Fruit fly (Drosophila melanogaster): Measurements from ENCODE around the gene Nufip.

- TF ChIP-seq Dip2 (GFP tag; IDR thresholded peaks at IDR 0.05) (no peak), fd102C (GFP tag; optimal IDR thresholded peaks at IDR 0.05) (no peak), CG13775 (GFP tag; optimal IDR thresholded peaks at IDR 0.05) (no peak), E2f2 (GFP tag; IDR thresholded peaks at IDR 0.05) (no peak), ttk (GFP tag; IDR thresholded peaks at IDR 0.05) (peak; percentile 66; the same call in 1 of the 2 replicates), insv (GFP tag; optimal IDR thresholded peaks at IDR 0.05) (no peak), cg (GFP tag; optimal IDR thresholded peaks at IDR 0.05) (no peak), bbx (GFP tag; IDR thresholded peaks at IDR 0.05; ENCODE audit: partially characterized antibody) (no peak)
Measured at dm6 chr3L:18783544-18783943, 35.4 kb upstream of the Nufip start.

Data from whole organism, embryonic.